Fruit fly (Drosophila melanogaster) whole organism, prepupa: ENCODE results near the gene plum.

Experiments used
- CG6808 ChIP-seq: fragments of 200-800 bp; sonication (Bioruptor generic); optimal IDR thresholded peaks from 3 replicates; lab custom pipeline; 2017; ENCODE audit warnings: missing biosample characterization, missing genetic modification characterization, mild to moderate bottlenecking, moderate library complexity, missing genetic modification reagents
- fd85E ChIP-seq: fragments of 200-800 bp; sonication (Bioruptor generic); optimal IDR thresholded peaks from 3 replicates; lab custom pipeline; 2016; ENCODE audit warnings: missing biosample characterization, missing genetic modification characterization

DNA sequence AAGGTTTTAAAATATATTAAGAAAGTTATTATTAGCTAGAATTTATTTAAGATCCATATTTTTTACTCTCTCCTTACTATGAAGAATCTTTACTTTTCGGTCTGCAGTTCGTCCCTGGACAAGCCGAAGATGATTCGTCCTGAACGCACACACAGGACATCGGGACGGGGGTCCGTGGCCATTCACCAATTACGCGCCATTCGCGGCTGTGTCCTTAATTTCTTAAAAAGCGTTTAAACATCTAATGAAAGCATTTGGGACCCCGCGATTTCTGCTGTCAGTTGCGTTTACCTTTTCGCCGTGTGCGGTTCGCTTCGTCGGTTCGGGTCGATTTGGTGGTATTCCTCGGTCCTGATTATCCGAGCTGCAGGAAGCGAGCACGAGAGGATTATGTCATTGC is 77.1 kb downstream of the plum start, which contains the start of gene CG14238:
- TF ChIP-seq fd85E, result no peak
- TF ChIP-seq CG6808, result no peak
